Worm (Caenorhabditis elegans): Measurements from ENCODE around the gene Y55B1BR.6.

- no peak for TF ChIP-seq ceh-40 (GFP tag; IDR thresholded peaks at IDR 0.05)
- TF ChIP-seq aptf-3 (GFP tag; IDR thresholded peaks at IDR 0.05) = no peak
- TF ChIP-seq ztf-3 (GFP tag; optimal IDR thresholded peaks at IDR 0.05) = no peak
- no peak for TF ChIP-seq zim-3 (tag; optimal IDR thresholded peaks at IDR 0.05)
- TF ChIP-seq unc-62 (GFP tag; optimal IDR thresholded peaks at IDR 0.05) = no peak
- TF ChIP-seq nhr-120 (GFP tag; IDR thresholded peaks at IDR 0.05) = no peak
- TF ChIP-seq atf-7 (tag; optimal IDR thresholded peaks at IDR 0.05) = no peak
- no peak for TF ChIP-seq B0261.1 (tag; optimal IDR thresholded peaks at IDR 0.05)
- no peak for TF ChIP-seq efl-1 (GFP tag; optimal IDR thresholded peaks at IDR 0.05)
- TF ChIP-seq egl-44 (GFP tag; IDR thresholded peaks at IDR 0.05) = no peak
- TF ChIP-seq ama-1 (optimal IDR thresholded peaks at IDR 0.05) = no peak
- no peak for TF ChIP-seq ama-1 (GFP tag; optimal IDR thresholded peaks at IDR 0.05)
Measured at ce11 chrIII:481259-481658, 17.6 kb upstream of the Y55B1BR.6 start.

Measured in whole organism, young adult.